Worm (Caenorhabditis elegans) whole organism, early embryonic: ENCODE measurements around the gene mans-4.

ENCODE experiments used
- B0310.2 ChIP-seq: sonication (generic microtip); optimal IDR thresholded peaks from 2 replicates; lab custom pipeline; 2016; ENCODE audit warnings: mild to moderate bottlenecking, missing genetic modification characterization, missing compliant biosample characterization
- F13C5.2 ChIP-seq: sonication (generic microtip); optimal IDR thresholded peaks from 2 replicates; lab custom pipeline; 2017; ENCODE audit warnings: mild to moderate bottlenecking, missing genetic modification characterization, inconsistent platforms, missing compliant biosample characterization
- aly-1 ChIP-seq: sonication (generic microtip); optimal IDR thresholded peaks from 2 replicates; lab custom pipeline; 2016; ENCODE audit warnings: missing genetic modification characterization, missing compliant biosample characterization
- ama-1 ChIP-seq: fragments of 150-350 bp; optimal IDR thresholded peaks from 2 replicates; lab custom pipeline; 2014
- ceh-13 ChIP-seq: fragments of 200-800 bp; sonication (Bioruptor generic); optimal IDR thresholded peaks from 2 replicates; lab custom pipeline; 2018; ENCODE audit warnings: mild to moderate bottlenecking, missing genetic modification characterization, missing compliant biosample characterization
- ceh-36 ChIP-seq: sonication (generic microtip); optimal IDR thresholded peaks from 2 replicates; lab custom pipeline; 2016; ENCODE audit warnings: missing genetic modification characterization, inconsistent platforms, missing compliant biosample characterization
- ets-7 ChIP-seq: sonication (generic microtip); optimal IDR thresholded peaks from 2 replicates; lab custom pipeline; 2016; ENCODE audit warnings: missing genotype, missing genetic modification characterization, missing compliant biosample characterization
- flt-1 ChIP-seq: fragments of 200-800 bp; sonication (Bioruptor generic); IDR thresholded peaks from 2 replicates; pipeline ENCODE4 v1.3.6; 2022; ENCODE audit warnings: missing genetic modification characterization, missing compliant biosample characterization
- hmbx-1 ChIP-seq: sonication (generic microtip); optimal IDR thresholded peaks from 2 replicates; lab custom pipeline; 2016; ENCODE audit warnings: mild to moderate bottlenecking, missing genetic modification characterization, missing compliant biosample characterization
- hmg-4 ChIP-seq: fragments of 200-800 bp; sonication (Bioruptor generic); optimal IDR thresholded peaks from 2 replicates; lab custom pipeline; 2018; ENCODE audit warnings: mild to moderate bottlenecking, missing genetic modification characterization, missing compliant biosample characterization
- hnd-1 ChIP-seq: sonication (generic microtip); optimal IDR thresholded peaks from 2 replicates; lab custom pipeline; 2016; ENCODE audit warnings: missing genetic modification characterization, missing compliant biosample characterization
- pes-1 ChIP-seq: fragments of 200-800 bp; sonication (Bioruptor generic); IDR thresholded peaks from 2 replicates; pipeline ENCODE4 v1.3.6; 2022; ENCODE audit warnings: missing genetic modification reagents, missing genetic modification characterization, missing compliant biosample characterization
- scrt-1 ChIP-seq: fragments of 200-800 bp; sonication (Bioruptor generic); IDR thresholded peaks from 2 replicates; pipeline ENCODE4 v1.3.6; 2022; ENCODE audit warnings: missing genetic modification characterization, missing compliant biosample characterization
- sea-1 ChIP-seq: fragments of 200-800 bp; sonication (Bioruptor generic); conservative IDR thresholded peaks from 2 replicates; pipeline ENCODE4 v1.3.6; 2022; ENCODE audit warnings: missing genetic modification characterization, missing compliant biosample characterization
- tbx-11 ChIP-seq: fragments of 200-800 bp; sonication (Bioruptor generic); IDR thresholded peaks from 2 replicates; pipeline ENCODE4 v1.3.6; 2022; ENCODE audit warnings: missing genetic modification characterization, missing compliant biosample characterization
- tbx-37 ChIP-seq: fragments of 200-800 bp; sonication (Bioruptor generic); conservative IDR thresholded peaks from 2 replicates; pipeline ENCODE4 v1.3.6; 2022; ENCODE audit warnings: missing genetic modification reagents, missing genetic modification characterization, missing compliant biosample characterization
- tra-4 ChIP-seq: sonication (generic microtip); optimal IDR thresholded peaks from 2 replicates; lab custom pipeline; 2017; ENCODE audit warnings: missing genetic modification characterization, missing compliant biosample characterization

The mans-4 gene

DNA sequence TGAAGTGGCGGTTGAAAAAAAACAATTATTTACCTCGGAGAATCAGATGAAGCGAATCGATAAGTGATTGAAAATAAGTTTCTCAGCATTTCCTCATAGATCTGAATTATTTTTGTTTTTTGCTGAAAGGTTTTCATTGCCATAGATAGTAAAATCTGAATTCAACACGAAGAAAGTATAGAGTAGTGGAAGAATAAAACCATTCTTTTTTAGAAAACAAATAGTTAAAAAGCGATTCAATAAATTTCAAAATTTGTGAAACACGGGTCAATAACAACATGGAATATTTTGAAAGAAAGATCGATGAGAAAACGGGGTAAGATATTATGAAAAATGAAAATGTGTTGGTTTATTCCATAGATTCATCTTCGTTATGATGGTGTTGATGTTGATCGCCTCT is 16.0 kb upstream of the mans-4 start, which contains the start of gene mrpl-42:
Gene mrpl-42, minus strand, starts transcription at position 101 of the 400 bp plus-strand sequence.
- no peak for TF ChIP-seq scrt-1
- TF ChIP-seq tbx-37 (GFP tag; lab: Robert Waterston, UW) = no peak
- TF ChIP-seq ceh-36 (tag; lab: Kevin White, UChicago) = no peak
- no peak for TF ChIP-seq ama-1 (lab: Kevin White, UChicago)
- TF ChIP-seq ceh-13 = no peak
- TF ChIP-seq ets-7 = no peak
- no peak for TF ChIP-seq tbx-11 (GFP tag; lab: Robert Waterston, UW)
- TF ChIP-seq flt-1 (GFP tag; lab: Robert Waterston, UW) = no peak
- no peak for TF ChIP-seq pes-1 (GFP tag; lab: Robert Waterston, UW)
- TF ChIP-seq hmg-4 (GFP tag; lab: Kevin White, UChicago) = no peak
- TF ChIP-seq F13C5.2 (tag; lab: Kevin White, UChicago) = no peak
- no peak for TF ChIP-seq sea-1 (GFP tag; lab: Robert Waterston, UW)
- no peak for TF ChIP-seq aly-1 (tag; lab: Kevin White, UChicago)

DNA sequence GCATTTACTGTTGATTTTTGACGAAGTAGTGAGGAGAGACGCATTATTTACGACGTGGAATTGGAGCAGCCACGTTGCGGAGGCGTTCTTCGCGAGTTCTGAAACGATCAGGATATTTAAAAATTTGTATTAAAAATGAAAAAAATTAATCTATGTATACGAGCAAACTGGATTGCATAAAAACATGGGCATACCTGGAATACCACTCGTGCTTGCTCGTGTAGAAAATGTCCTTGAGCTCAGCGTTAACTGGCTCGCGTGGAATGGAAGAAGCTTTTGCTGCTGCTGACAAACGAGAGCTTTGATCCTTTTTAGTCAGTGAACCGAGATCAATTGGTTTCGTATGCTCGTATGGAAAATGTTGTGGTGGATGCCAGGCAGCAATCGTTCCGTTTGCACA is 15.6 kb upstream of the mans-4 start, which contains the start of gene lpl-1:
Gene lpl-1, minus strand, starts transcription at position 101 of the 400 bp plus-strand sequence.
- TF ChIP-seq hmbx-1 = no peak
- TF ChIP-seq sea-1 (GFP tag; lab: Robert Waterston, UW) = no peak
- no peak for TF ChIP-seq hmg-4 (GFP tag; lab: Kevin White, UChicago)
- no peak for TF ChIP-seq F13C5.2 (tag; lab: Kevin White, UChicago)
- TF ChIP-seq ama-1 (lab: Kevin White, UChicago) = no peak
- no peak for TF ChIP-seq ets-7
- no peak for TF ChIP-seq tbx-11 (GFP tag; lab: Robert Waterston, UW)
- TF ChIP-seq aly-1 (tag; lab: Kevin White, UChicago) = no peak
- no peak for TF ChIP-seq ceh-36 (tag; lab: Kevin White, UChicago)

DNA sequence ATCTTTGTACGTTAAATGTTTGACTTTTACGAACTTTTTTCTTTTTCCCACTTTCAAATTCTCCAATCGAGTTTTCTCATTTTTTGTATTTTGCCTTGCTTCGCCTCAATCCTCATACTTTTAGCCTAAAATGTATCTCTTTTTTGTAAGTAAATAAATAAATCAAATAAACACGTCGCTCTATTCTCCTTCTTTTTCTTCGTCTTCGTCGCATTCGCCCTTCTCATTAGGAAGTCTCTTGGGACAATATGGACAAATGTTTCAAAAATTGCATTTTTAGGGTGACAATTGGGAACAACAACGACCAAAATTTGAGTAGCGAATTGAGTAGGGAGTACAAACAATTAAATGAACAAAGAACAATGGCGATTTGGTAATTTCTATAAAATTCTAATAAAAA is 13.6 kb upstream of the mans-4 start:
- TF ChIP-seq ets-7 (no peak), flt-1 (GFP tag; lab: Robert Waterston, UW) (no peak), ceh-13 (no peak), hmg-4 (GFP tag; lab: Kevin White, UChicago) (no peak), aly-1 (tag; lab: Kevin White, UChicago) (no peak)

DNA sequence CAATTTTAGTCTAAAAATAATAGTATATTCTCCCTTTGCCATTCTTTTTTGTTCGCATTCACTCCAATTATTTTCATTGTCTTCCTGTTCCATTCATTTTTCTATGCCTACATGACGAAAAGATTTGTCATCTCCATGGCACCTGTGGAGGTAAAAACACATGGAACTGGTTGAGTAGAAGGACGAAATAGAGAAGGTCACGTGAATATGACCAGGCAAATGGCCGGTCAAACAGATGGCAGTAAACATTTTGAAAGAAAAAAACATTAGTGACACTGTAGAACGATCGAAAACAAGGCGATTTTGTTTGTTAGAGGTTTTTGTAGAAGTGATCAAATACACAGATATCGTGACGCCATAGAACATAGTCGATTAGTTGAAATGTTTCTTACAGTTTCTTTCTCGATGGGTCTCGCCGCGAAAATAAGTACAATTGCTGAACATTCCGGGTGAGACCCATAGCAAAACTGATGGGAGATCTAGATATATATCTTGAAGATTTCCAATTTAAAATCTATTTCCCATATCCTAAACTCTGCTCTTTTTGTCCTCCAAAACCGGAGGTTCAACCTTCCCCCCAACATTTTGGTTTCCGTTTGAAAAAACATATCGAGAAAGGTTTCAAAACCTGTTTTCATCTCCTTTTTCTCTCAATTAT is 12.3 kb upstream of the mans-4 start:
- TF ChIP-seq hmg-4 (GFP tag; lab: Kevin White, UChicago) = no peak
- no peak for TF ChIP-seq ama-1 (lab: Kevin White, UChicago)
- TF ChIP-seq ceh-13 = no peak
- TF ChIP-seq B0310.2 (tag; lab: Kevin White, UChicago) = no peak
- no peak for TF ChIP-seq hnd-1 (tag; lab: Kevin White, UChicago)
- no peak for TF ChIP-seq tbx-37 (GFP tag; lab: Robert Waterston, UW)

DNA sequence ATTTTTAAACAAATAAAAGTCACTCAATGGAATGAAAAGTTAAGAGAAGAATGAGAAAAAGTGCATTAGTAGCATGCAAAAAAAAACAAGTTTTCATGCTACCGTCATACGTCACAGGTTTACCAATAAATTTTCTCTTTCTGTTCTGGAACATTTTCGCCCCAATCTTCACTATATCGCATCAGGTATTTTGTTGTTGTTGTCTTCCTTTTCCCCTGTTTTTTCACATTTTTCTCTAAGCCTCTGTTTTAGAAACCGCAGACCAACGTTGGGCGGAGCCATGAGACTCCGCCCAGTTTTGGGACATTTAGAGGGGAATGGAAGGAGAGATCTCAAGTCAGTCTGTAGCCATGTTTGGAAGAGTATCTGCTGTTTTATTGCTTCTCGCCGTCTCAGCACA is 9.9 kb upstream of the mans-4 start, which contains the start of gene msa-1:
Gene msa-1, plus strand, starts transcription at position 301 of the 400 bp plus-strand sequence.
- TF ChIP-seq B0310.2 (tag; lab: Kevin White, UChicago) = no peak

DNA sequence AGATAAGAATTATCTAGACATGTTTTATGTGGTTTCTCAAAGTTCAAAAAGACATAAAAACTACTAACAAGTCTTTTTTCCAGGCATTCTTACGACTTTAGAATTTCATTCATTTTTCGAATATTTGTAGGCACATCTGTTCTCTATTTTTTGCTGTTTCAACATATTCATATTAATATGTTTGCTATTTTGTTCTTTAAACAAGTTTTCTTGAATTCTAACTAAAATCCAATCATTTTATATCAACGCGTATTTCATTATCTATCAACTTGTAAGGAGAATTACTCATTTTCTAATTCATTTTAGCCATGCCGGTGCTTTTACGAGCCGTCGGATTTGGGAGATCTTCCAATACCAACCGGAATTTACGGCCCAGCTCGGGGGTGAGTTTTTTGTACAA is 3.7 kb upstream of the mans-4 start, which contains the start of gene twk-8:
Gene twk-8, plus strand, starts transcription at position 301 of the 400 bp plus-strand sequence.
- TF ChIP-seq tbx-11 (GFP tag; lab: Robert Waterston, UW) = no peak
- TF ChIP-seq ceh-13 = no peak
- TF ChIP-seq hmbx-1 = no peak
- no peak for TF ChIP-seq sea-1 (GFP tag; lab: Robert Waterston, UW)
- TF ChIP-seq ets-7 = no peak
- TF ChIP-seq hnd-1 (tag; lab: Kevin White, UChicago) = no peak
- no peak for TF ChIP-seq pes-1 (GFP tag; lab: Robert Waterston, UW)
- no peak for TF ChIP-seq ama-1 (lab: Kevin White, UChicago)
- no peak for TF ChIP-seq tbx-37 (GFP tag; lab: Robert Waterston, UW)
- no peak for TF ChIP-seq tra-4

DNA sequence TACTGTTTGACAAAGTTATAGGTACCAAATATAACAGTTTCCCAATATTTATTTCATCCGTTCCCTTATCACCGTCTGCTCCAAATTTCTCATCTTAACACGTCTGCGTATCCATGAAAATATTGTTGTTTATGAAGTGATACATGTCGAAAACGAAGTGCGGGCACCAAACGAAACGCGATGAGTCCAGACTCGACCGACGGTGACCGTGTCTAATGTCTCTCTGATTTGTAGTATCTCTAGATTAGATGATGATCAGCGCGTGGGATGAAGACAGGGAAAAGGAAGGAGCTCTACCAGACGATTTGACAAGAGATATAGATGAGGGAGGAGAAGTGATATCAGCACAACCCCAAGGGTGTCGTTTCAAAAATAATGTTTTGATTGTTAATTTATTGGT is 1.8 kb upstream of the mans-4 start:
- TF ChIP-seq ama-1 (lab: Kevin White, UChicago) (no peak), tbx-11 (GFP tag; lab: Robert Waterston, UW) (no peak), hnd-1 (tag; lab: Kevin White, UChicago) (no peak), ceh-36 (tag; lab: Kevin White, UChicago) (no peak), F13C5.2 (tag; lab: Kevin White, UChicago) (no peak), sea-1 (GFP tag; lab: Robert Waterston, UW) (no peak), hmbx-1 (no peak), tbx-37 (GFP tag; lab: Robert Waterston, UW) (no peak)

DNA sequence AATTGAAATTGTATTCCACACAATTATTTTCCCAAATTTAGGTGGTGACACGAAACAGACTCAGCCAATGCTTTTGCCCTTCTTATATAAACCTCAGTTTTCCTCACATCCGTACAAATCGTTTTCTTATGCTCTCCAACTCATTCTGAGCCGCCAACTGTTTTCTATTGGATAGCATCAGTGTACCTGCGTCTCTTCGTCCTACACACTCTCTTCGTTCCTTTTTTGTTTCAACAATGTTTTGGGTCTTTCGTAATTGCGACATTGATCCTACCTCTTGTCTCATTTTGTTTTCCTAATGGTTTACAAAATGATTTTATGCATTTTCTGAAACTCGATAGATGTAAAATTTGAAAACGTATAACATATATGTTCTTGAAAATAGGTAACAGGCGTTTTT is 961 bp upstream of the mans-4 start:
- TF ChIP-seq hmg-4 (GFP tag; lab: Kevin White, UChicago) (no peak), tra-4 (no peak), hnd-1 (tag; lab: Kevin White, UChicago) (no peak), scrt-1 (no peak), sea-1 (GFP tag; lab: Robert Waterston, UW) (no peak), hmbx-1 (no peak), tbx-37 (GFP tag; lab: Robert Waterston, UW) (no peak), ceh-36 (tag; lab: Kevin White, UChicago) (no peak)
